Fruit fly (Drosophila melanogaster) whole organism: ENCODE data around the gene Lcch3.

Source experiments
- CG8478 ChIP-seq: fragments of >200 bp; optimal IDR thresholded peaks from 2 replicates; lab custom pipeline; 2018; ENCODE audit warnings: inconsistent platforms
- psq ChIP-seq: fragments of >200 bp; optimal IDR thresholded peaks from 2 replicates; lab custom pipeline; 2017
- usp ChIP-seq: fragments of >200 bp; optimal IDR thresholded peaks from 2 replicates; lab custom pipeline; 2017; ENCODE audit warnings: missing biosample characterization, missing genetic modification characterization, mixed read lengths

DNA sequence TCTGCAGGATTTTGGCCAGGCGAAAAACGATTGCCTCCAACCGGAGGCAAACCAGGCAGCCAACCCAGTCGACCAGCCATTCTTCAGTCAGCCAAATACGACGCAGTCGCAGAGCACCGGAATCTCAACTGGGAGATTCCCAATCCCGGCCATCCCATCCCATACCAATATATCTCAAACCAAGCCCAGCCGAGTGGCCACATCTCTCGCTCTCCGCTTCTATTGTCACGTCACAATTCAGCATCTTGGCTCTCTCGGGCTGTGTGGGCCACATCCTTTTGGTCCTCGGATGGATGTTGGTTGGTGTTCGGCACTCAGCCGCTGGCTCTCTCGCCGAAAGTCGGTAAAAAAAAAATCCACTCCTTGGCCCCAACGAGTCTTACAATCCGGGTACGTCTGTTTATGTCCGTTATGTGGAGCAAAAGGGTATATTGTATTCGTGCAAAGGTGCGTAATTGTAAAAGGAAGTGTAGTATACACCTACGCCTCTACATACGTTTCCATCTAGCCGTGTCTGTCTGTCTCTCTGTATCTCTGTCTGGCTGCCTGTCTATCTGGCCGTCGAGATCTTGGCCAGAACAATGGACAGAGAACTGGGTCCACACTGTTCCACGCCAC lies 48.4 kb downstream of the Lcch3 start, which contains the start of gene mmd:
- no peak for TF ChIP-seq CG8478
- no peak for TF ChIP-seq psq (lab: Kevin White, UChicago)
- TF ChIP-seq usp = no peak
